Fruit fly (Drosophila melanogaster) whole organism, prepupa: Measurements from ENCODE around the gene CG11686.
A peak's percentile ranks its signal among the peaks of the same experiment; 100 is the strongest.

Experiments
- CG10669 ChIP-seq: fragments of 200-800 bp; sonication (Bioruptor generic); optimal IDR thresholded peaks from 3 replicates; lab custom pipeline; 2018; ENCODE audit warnings: missing biosample characterization, mild to moderate bottlenecking, missing genetic modification characterization, moderate library complexity
- CG11294 ChIP-seq: fragments of 200-800 bp; sonication (Bioruptor generic); IDR thresholded peaks from 2 replicates; pipeline ENCODE4 v1.3.6; 2022; ENCODE audit warnings: missing biosample characterization, missing genetic modification characterization
- CG11762 ChIP-seq: fragments of 200-800 bp; sonication (Bioruptor generic); optimal IDR thresholded peaks from 3 replicates; lab custom pipeline; 2016; ENCODE audit warnings: missing biosample characterization, missing genetic modification characterization; ENCODE audit not compliant: insufficient read depth
- CG15336 ChIP-seq: fragments of 200-800 bp; sonication (Bioruptor generic); IDR thresholded peaks from 2 replicates; pipeline ENCODE4 v1.3.6; 2022; ENCODE audit warnings: missing biosample characterization, missing genetic modification characterization
- CG1621 ChIP-seq: fragments of 200-800 bp; sonication (Bioruptor generic); optimal IDR thresholded peaks from 3 replicates; lab custom pipeline; 2018; ENCODE audit warnings: missing biosample characterization, mild to moderate bottlenecking, missing genetic modification characterization
- CG3032 ChIP-seq: fragments of 200-800 bp; optimal IDR thresholded peaks from 2 replicates; lab custom pipeline; 2019; ENCODE audit warnings: missing biosample characterization, mild to moderate bottlenecking, missing genetic modification characterization, moderate library complexity
- CG31627 ChIP-seq: fragments of 200-800 bp; sonication (Bioruptor generic); optimal IDR thresholded peaks from 3 replicates; lab custom pipeline; 2016; ENCODE audit warnings: missing biosample characterization, missing genetic modification characterization
- CG6276 ChIP-seq: fragments of 200-800 bp; sonication (Bioruptor generic); optimal IDR thresholded peaks from 2 replicates; lab custom pipeline; 2017; ENCODE audit warnings: missing biosample characterization, mild to moderate bottlenecking, missing genetic modification characterization
- CG6808 ChIP-seq: fragments of 200-800 bp; sonication (Bioruptor generic); optimal IDR thresholded peaks from 3 replicates; lab custom pipeline; 2017; ENCODE audit warnings: missing biosample characterization, missing genetic modification characterization, mild to moderate bottlenecking, moderate library complexity, missing genetic modification reagents
- Eip75B ChIP-seq: fragments of 200-800 bp; sonication (Bioruptor generic); optimal IDR thresholded peaks from 3 replicates; lab custom pipeline; 2016; ENCODE audit warnings: missing biosample characterization, missing genetic modification characterization
- Eip78C ChIP-seq: fragments of 200-800 bp; sonication (Bioruptor generic); peaks from one replicate; lab custom pipeline; 2016; ENCODE audit warnings: missing biosample characterization, missing genetic modification characterization
- Gug ChIP-seq: fragments of 200-800 bp; sonication (Bioruptor generic); IDR thresholded peaks from 2 replicates; pipeline ENCODE4 v1.3.6; 2022; ENCODE audit warnings: missing biosample characterization, missing genetic modification characterization
- Hr38 ChIP-seq: sonication (Bioruptor generic); optimal IDR thresholded peaks from 2 replicates; lab custom pipeline; 2016; ENCODE audit warnings: missing biosample characterization, missing genetic modification characterization
- Met ChIP-seq: fragments of 200-800 bp; sonication (Bioruptor generic); optimal IDR thresholded peaks from 3 replicates; lab custom pipeline; 2016; ENCODE audit warnings: missing biosample characterization, missing genetic modification characterization
- OdsH ChIP-seq: fragments of 200-800 bp; sonication (Bioruptor generic); optimal IDR thresholded peaks from 3 replicates; lab custom pipeline; 2016; ENCODE audit warnings: missing biosample characterization, missing genetic modification characterization
- Sox102F ChIP-seq: fragments of 200-800 bp; sonication (Bioruptor generic); optimal IDR thresholded peaks from 2 replicates; lab custom pipeline; 2016; ENCODE audit warnings: missing biosample characterization, mild to moderate bottlenecking, missing genetic modification characterization
- Sox14 ChIP-seq: fragments of 200-800 bp; sonication (Bioruptor generic); optimal IDR thresholded peaks from 3 replicates; lab custom pipeline; 2016; ENCODE audit warnings: missing biosample characterization, missing genetic modification characterization
- Sox15 ChIP-seq: fragments of 200-800 bp; sonication (Bioruptor generic); optimal IDR thresholded peaks from 3 replicates; lab custom pipeline; 2016; ENCODE audit warnings: missing biosample characterization, missing genetic modification characterization
- achi ChIP-seq: fragments of 200-800 bp; sonication (Bioruptor generic); optimal IDR thresholded peaks from 3 replicates; lab custom pipeline; 2016; ENCODE audit warnings: missing biosample characterization, missing genetic modification characterization
- acj6 ChIP-seq: fragments of 200-800 bp; sonication (Bioruptor generic); optimal IDR thresholded peaks from 3 replicates; lab custom pipeline; 2016; ENCODE audit warnings: missing biosample characterization, missing genetic modification characterization
- cyc ChIP-seq: fragments of 200-800 bp; sonication (Bioruptor generic); optimal IDR thresholded peaks from 3 replicates; lab custom pipeline; 2016; ENCODE audit warnings: missing biosample characterization, missing genetic modification characterization
- dac ChIP-seq: fragments of 200-800 bp; sonication (Bioruptor generic); optimal IDR thresholded peaks from 2 replicates; lab custom pipeline; 2017; ENCODE audit warnings: missing biosample characterization, mild to moderate bottlenecking, missing genetic modification characterization
- fd59A ChIP-seq: fragments of 200-800 bp; sonication (Bioruptor generic); optimal IDR thresholded peaks from 2 replicates; lab custom pipeline; 2017; ENCODE audit warnings: missing biosample characterization, mild to moderate bottlenecking, missing genetic modification characterization, missing genetic modification reagents
- net ChIP-seq: fragments of 200-800 bp; sonication (Bioruptor generic); optimal IDR thresholded peaks from 3 replicates; lab custom pipeline; 2016; ENCODE audit warnings: missing biosample characterization, missing genetic modification characterization
- pdm3 ChIP-seq: fragments of 200-800 bp; sonication (Bioruptor generic); optimal IDR thresholded peaks from 3 replicates; lab custom pipeline; 2016; ENCODE audit warnings: missing biosample characterization, missing genetic modification characterization
- salr ChIP-seq, 2 experiments: fragments of 200-800 bp; sonication (Bioruptor generic); optimal IDR thresholded peaks; 3 replicates each; lab custom pipeline; 2016 to 2018; ENCODE audit warnings: missing biosample characterization in 2 of 2, missing genetic modification characterization in 2 of 2, mild to moderate bottlenecking in 1 of 2
- svp ChIP-seq: fragments of 200-800 bp; sonication (Bioruptor generic); peaks from one replicate; lab custom pipeline; 2016; ENCODE audit warnings: missing biosample characterization, missing genetic modification characterization

The CG11686 gene

dm6 chr3R:13305318-13305899, 45.3 kb downstream of the CG11686 start (continued):
- TF ChIP-seq Met = peak; percentile 79
- peak; percentile 31 to 94 for TF ChIP-seq salr (GFP tag; optimal IDR thresholded peaks at IDR 0.05; lab: Kevin White, UChicago)
- TF ChIP-seq CG15336 (GFP tag; lab: Robert Waterston, UW) = peak; percentile 79
- TF ChIP-seq Gug (GFP tag; lab: Robert Waterston, UW) = peak; percentile 40
- TF ChIP-seq CG1621 (tag; lab: Kevin White, UChicago) = peak; percentile 40
- TF ChIP-seq acj6 = peak; percentile 85
- peak; percentile 68 for TF ChIP-seq Sox14 (GFP tag; lab: Kevin White, UChicago)
- peak; percentile 82 for TF ChIP-seq CG11762
- TF ChIP-seq Hr38 (GFP tag; lab: Kevin White, UChicago) = no peak
- TF ChIP-seq fd59A = peak; percentile 67
- peak; percentile 63 for TF ChIP-seq Sox102F
- TF ChIP-seq CG6808 = peak; percentile 83
- peak; percentile 87 for TF ChIP-seq OdsH (GFP tag; lab: Kevin White, UChicago)
- TF ChIP-seq achi (GFP tag; lab: Kevin White, UChicago) = peak; percentile 90
- peak; percentile 61 for TF ChIP-seq cyc
- TF ChIP-seq CG3032 (tag; lab: Kevin White, UChicago) = peak; percentile 82
- peak; percentile 43 for TF ChIP-seq dac (GFP tag; lab: Kevin White, UChicago)

dm6 chr3R:13306595-13306994, 46.4 kb downstream of the CG11686 start:
- TF ChIP-seq net (no peak), Eip78C (GFP tag; lab: Kevin White, UChicago) (peak; percentile 27)

- TF ChIP-seq CG10669 (GFP tag; lab: Kevin White, UChicago) (no peak), CG31627 (GFP tag; lab: Kevin White, UChicago) (no peak), CG6808 (no peak), svp (GFP tag; lab: Kevin White, UChicago) (peak; percentile 78), net (no peak), Eip75B (GFP tag; lab: Kevin White, UChicago) (no peak), Eip78C (GFP tag; lab: Kevin White, UChicago) (peak; percentile 17), acj6 (no peak), Sox15 (GFP tag; lab: Kevin White, UChicago) (no peak), CG6276 (GFP tag; lab: Kevin White, UChicago) (no peak), CG11294 (no peak), fd59A (no peak), pdm3 (GFP tag; lab: Kevin White, UChicago) (no peak)
These were observed 49.1 kb downstream of the CG11686 start for dm6 chr3R:13309133-13309711.
